Worm (Caenorhabditis elegans) whole organism, late embryonic: ENCODE results near the gene unc-53.

Experiments
- ama-1 ChIP-seq: fragments of 150-350 bp; optimal IDR thresholded peaks from 2 replicates; lab custom pipeline; 2014
- ceh-2 ChIP-seq: sonication (generic microtip); optimal IDR thresholded peaks from 2 replicates; lab custom pipeline; 2016; ENCODE audit warnings: missing genotype, missing genetic modification characterization, missing compliant biosample characterization
- ceh-31 ChIP-seq: sonication (generic microtip); optimal IDR thresholded peaks from 2 replicates; lab custom pipeline; 2016; ENCODE audit warnings: missing genetic modification characterization, missing compliant biosample characterization
- dve-1 ChIP-seq: sonication (generic microtip); optimal IDR thresholded peaks from 2 replicates; lab custom pipeline; 2017; ENCODE audit warnings: antibody characterized with exemption, mild to moderate bottlenecking, missing genetic modification characterization, missing compliant biosample characterization
- fkh-10 ChIP-seq: fragments of 150-350 bp; optimal IDR thresholded peaks from 2 replicates; lab custom pipeline; 2014; ENCODE audit warnings: missing biosample characterization, missing genetic modification reagents, missing genetic modification characterization
- hlh-30 ChIP-seq: sonication (generic microtip); optimal IDR thresholded peaks from 2 replicates; lab custom pipeline; 2017; ENCODE audit warnings: antibody characterized with exemption, missing genetic modification characterization, missing compliant biosample characterization; ENCODE audit not compliant: insufficient read depth
- hlh-8 ChIP-seq: sonication (generic microtip); optimal IDR thresholded peaks from 2 replicates; lab custom pipeline; 2016; ENCODE audit warnings: missing genotype, missing genetic modification characterization, missing compliant biosample characterization
- npax-4 ChIP-seq: sonication (generic microtip); optimal IDR thresholded peaks from 2 replicates; lab custom pipeline; 2016; ENCODE audit warnings: missing genetic modification characterization, missing compliant biosample characterization
- pha-4 ChIP-seq: fragments of 150-350 bp; optimal IDR thresholded peaks from 2 replicates; lab custom pipeline; 2018; ENCODE audit warnings: missing biosample characterization, missing genetic modification reagents, missing genetic modification characterization

- TF ChIP-seq npax-4 (tag; lab: Kevin White, UChicago) (no peak), fkh-10 (GFP tag; lab: Kevin White, UChicago) (no peak), hlh-8 (tag; lab: Kevin White, UChicago) (no peak), pha-4 (tag; lab: Kevin White, UChicago) (no peak), dve-1 (tag; lab: Kevin White, UChicago) (no peak), ama-1 (lab: Kevin White, UChicago) (no peak), hlh-30 (tag; lab: Kevin White, UChicago) (no peak), ceh-31 (no peak), ceh-2 (tag; lab: Kevin White, UChicago) (no peak)
Measured at ce11 chrII:11040140-11040539, 49.1 kb downstream of the unc-53 start.
